Worm (Caenorhabditis elegans) whole organism, L4/young adult: Measurements from ENCODE around the gene F59A7.14.

Experiments
- W03F9.2 ChIP-seq: fragments of 150-350 bp; optimal IDR thresholded peaks from 2 replicates; lab custom pipeline; 2014; ENCODE audit warnings: missing biosample characterization, missing genetic modification characterization
- him-1 ChIP-seq: sonication (generic microtip); optimal IDR thresholded peaks from 2 replicates; lab custom pipeline; 2016; ENCODE audit warnings: missing genotype, missing genetic modification reagents, missing genetic modification characterization, missing compliant biosample characterization

DNA sequence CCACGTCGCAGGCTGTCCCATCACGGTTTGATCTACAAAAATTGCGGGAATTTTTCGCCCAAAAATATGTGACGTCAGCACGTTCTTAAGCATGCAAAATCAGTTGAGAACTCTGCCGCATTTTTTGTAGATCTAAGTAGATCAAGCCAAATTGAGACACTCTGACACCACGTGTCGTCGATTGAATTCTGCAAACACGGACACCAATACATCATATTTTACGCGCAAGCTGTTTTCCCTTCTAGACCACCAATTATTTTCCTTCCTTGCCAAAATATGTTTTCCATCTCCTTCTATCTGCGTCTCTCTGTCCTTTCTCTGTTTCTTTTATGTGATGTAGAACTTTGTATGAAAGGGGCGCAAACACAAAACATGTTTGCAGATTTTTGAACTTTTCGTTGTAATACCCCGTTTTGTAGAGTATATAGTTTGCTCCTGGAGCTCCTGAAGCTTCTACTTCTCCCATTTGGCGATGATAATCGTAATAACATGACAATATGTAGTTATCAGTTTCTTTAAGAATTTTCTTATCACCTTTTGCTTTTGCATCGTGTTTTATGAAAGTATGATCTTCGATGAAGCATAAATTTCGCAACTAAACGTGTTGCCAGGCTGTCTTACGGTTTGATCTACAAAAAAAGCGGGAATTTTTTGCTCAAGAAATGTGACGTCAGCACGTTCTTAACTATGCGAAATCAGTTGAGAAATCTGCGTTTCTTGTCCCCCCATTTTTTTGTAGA is 37.1 kb downstream of the F59A7.14 start:
- TF ChIP-seq him-1 (tag; lab: Kevin White, UChicago): no peak
- TF ChIP-seq W03F9.2 (tag; lab: Kevin White, UChicago): no peak
